Worm (Caenorhabditis elegans): ENCODE measurements around the gene nmur-3.

The nmur-3 gene

DNA sequence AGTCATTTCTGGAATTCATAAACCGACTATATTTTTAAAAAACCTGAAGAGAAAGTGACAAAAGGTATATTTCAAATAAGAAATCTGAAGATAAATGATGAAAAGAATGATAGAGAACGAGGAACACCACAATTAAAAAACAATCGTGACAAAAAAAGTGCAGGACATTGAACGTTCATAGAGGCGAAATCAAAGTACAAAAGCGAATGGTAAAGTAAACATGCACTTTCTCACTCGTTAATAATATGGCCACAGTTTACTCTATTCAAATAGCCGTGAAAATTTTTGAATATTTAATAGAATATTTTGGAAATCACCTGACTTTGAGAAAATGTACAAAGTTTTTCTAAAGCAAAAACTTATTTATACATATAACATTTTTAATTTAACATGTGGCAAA lies 25.9 kb downstream of the nmur-3 start, which contains the start of gene F46H6.5:
Gene F46H6.5 (minus strand): TSS at position 10 of the 400 bp plus-strand sequence.
- TF ChIP-seq snu-23 (GFP tag; optimal IDR thresholded peaks at IDR 0.05) (no peak), pqm-1 (tag; optimal IDR thresholded peaks at IDR 0.05) (no peak), C34B4.2 (tag; optimal IDR thresholded peaks at IDR 0.05) (no peak), nhr-237 (tag; optimal IDR thresholded peaks at IDR 0.05) (no peak), sox-4 (tag; optimal IDR thresholded peaks at IDR 0.05) (no peak), ces-1 (GFP tag; optimal IDR thresholded peaks at IDR 0.05) (no peak), elt-2 (tag; optimal IDR thresholded peaks at IDR 0.05) (no peak), nhr-47 (tag; optimal IDR thresholded peaks at IDR 0.05) (no peak), lsy-2 (tag; optimal IDR thresholded peaks at IDR 0.05) (no peak), fkh-8 (tag; optimal IDR thresholded peaks at IDR 0.05) (no peak), lir-3 (tag; optimal IDR thresholded peaks at IDR 0.05; ENCODE audit: poor library complexity) (no peak), nhr-28 (tag; optimal IDR thresholded peaks at IDR 0.05) (no peak), aly-2 (tag; optimal IDR thresholded peaks at IDR 0.05) (no peak), ztf-11 (tag; optimal IDR thresholded peaks at IDR 0.05) (no peak), lin-14 (GFP tag; optimal IDR thresholded peaks at IDR 0.05) (no peak), blmp-1 (tag; optimal IDR thresholded peaks at IDR 0.05) (no peak), rnt-1 (tag; optimal IDR thresholded peaks at IDR 0.05) (no peak), nhr-90 (tag; optimal IDR thresholded peaks at IDR 0.05; ENCODE audit: poor library complexity) (no peak), unc-98 (GFP tag; IDR thresholded peaks at IDR 0.05) (no peak), mab-9 (GFP tag; IDR thresholded peaks at IDR 0.05) (no peak)

- TF ChIP-seq swsn-7 (tag; optimal IDR thresholded peaks at IDR 0.05) = no peak
- no peak for TF ChIP-seq pag-3 (tag; optimal IDR thresholded peaks at IDR 0.05; ENCODE audit: borderline replicate concordance, insufficient read depth)
- TF ChIP-seq jun-1 (tag; optimal IDR thresholded peaks at IDR 0.05) = no peak
- no peak for TF ChIP-seq fos-1 (tag; optimal IDR thresholded peaks at IDR 0.05)
- no peak for TF ChIP-seq efl-3 (GFP tag; optimal IDR thresholded peaks at IDR 0.05)
These were observed 27.2 kb downstream of the nmur-3 start for ce11 chrX:4493439-4494006.

DNA sequence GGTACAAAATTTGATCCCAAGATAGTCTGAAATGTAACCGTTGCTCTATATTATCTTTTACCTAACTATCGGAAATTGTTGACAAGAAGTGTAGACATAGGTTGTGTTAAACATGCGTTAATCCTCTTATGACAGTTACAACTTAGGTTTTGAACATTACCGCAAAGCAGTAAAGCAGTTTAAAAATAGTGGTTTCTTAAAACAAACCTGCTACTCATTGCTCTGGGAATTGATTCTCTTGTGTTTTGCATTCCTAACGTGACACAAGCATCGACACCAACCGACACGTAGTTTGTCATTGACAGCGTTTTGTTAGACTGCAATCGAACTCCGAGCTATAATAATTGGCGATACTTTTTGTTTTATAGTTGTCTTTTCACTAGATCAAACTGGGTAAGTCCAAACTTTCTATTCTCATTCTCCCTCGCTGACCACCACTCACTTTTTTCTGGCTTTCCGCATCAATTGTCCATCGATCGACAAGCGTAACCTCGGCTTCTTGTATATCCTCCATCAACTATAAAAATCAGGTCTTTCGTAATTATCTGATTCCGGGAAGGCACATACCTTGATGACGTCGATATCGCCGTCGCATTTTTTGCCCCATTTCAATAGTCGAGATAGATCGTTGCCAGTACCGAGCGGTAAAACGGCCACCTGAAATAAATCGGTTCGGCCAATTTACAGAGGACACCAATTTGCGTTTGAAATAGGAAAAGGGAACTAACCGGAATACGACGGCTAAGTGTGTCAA lies 29.7 kb downstream of the nmur-3 start:
- no peak for TF ChIP-seq aly-2 (tag; optimal IDR thresholded peaks at IDR 0.05)
- no peak for TF ChIP-seq efl-1 (optimal IDR thresholded peaks at IDR 0.05)
- TF ChIP-seq efl-1 (GFP tag; optimal IDR thresholded peaks at IDR 0.05 in 1 of 2) = peak in 1 of 2 experiments; percentile 90
- peak; percentile 91 for TF ChIP-seq blmp-1 (tag; optimal IDR thresholded peaks at IDR 0.05)

DNA sequence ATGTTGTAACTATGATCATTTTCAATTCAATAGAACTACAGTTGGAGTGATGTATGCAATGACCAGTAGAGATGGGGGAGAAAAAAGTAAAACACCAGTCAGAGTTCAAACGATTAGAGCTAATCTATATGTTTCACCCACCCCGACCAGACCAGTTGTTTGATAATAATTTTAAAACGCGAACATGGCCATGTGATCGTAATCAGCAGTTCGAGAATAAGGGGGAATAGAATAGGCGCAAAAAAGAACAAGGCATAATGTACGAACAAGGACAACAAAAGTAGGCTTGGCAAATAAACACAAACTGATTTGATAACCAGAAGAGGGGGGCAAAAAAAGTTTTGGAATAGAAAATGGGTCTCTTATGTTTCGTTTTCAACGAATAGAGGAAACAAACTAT lies 31.8 kb downstream of the nmur-3 start:
- peak; percentile 1 for TF ChIP-seq mep-1 (tag; optimal IDR thresholded peaks at IDR 0.05)
- TF ChIP-seq lin-35 (GFP tag; optimal IDR thresholded peaks at IDR 0.05) = peak in 1 of 2 experiments; percentile 48
- TF ChIP-seq ceh-63 (GFP tag; optimal IDR thresholded peaks at IDR 0.05) = no peak
- no peak for TF ChIP-seq nhr-76 (tag; optimal IDR thresholded peaks at IDR 0.05)
- TF ChIP-seq efl-1 (optimal IDR thresholded peaks at IDR 0.05) = no peak
- peak in 1 of 2 experiments; percentile 88 for TF ChIP-seq efl-1 (GFP tag; optimal IDR thresholded peaks at IDR 0.05 in 1 of 2)
- TF ChIP-seq snpc-4 (tag; optimal IDR thresholded peaks at IDR 0.05) = no peak
- peak; percentile 33 for TF ChIP-seq nhr-20 (tag; optimal IDR thresholded peaks at IDR 0.05)
- no peak for TF ChIP-seq mef-2 (tag; optimal IDR thresholded peaks at IDR 0.05)
- TF ChIP-seq blmp-1 (tag; optimal IDR thresholded peaks at IDR 0.05) = no peak
- no peak for TF ChIP-seq mab-9 (GFP tag; IDR thresholded peaks at IDR 0.05)
- TF ChIP-seq elt-2 (tag; optimal IDR thresholded peaks at IDR 0.05) = peak; percentile 51
- no peak for TF ChIP-seq rnt-1 (tag; optimal IDR thresholded peaks at IDR 0.05)
- peak; percentile 43 for TF ChIP-seq nhr-90 (tag; optimal IDR thresholded peaks at IDR 0.05; ENCODE audit: poor library complexity)
- peak in 1 of 6 experiments; percentile 19 for TF ChIP-seq elt-3 (tag; optimal IDR thresholded peaks at IDR 0.05)
- no peak for TF ChIP-seq zag-1 (tag; optimal IDR thresholded peaks at IDR 0.05)
- no peak for TF ChIP-seq fkh-10 (GFP tag; optimal IDR thresholded peaks at IDR 0.05)
- TF ChIP-seq ces-1 (GFP tag; optimal IDR thresholded peaks at IDR 0.05) = no peak
